Worm (Caenorhabditis elegans) whole organism, late embryonic: ENCODE data around the gene F36H5.17.

Experiments
- C38D4.7 ChIP-seq: fragments of 200-800 bp; sonication (Bioruptor generic); optimal IDR thresholded peaks from 2 replicates; lab custom pipeline; 2018; ENCODE audit warnings: mild to moderate bottlenecking, missing genetic modification characterization, moderate library complexity, missing compliant biosample characterization
- F13H6.1 ChIP-seq: sonication (generic microtip); optimal IDR thresholded peaks from 2 replicates; lab custom pipeline; 2016; ENCODE audit warnings: missing genetic modification characterization, missing compliant biosample characterization
- K02D7.2 ChIP-seq: sonication (generic microtip); optimal IDR thresholded peaks from 2 replicates; lab custom pipeline; 2017; ENCODE audit warnings: mild to moderate bottlenecking, missing genetic modification characterization, missing compliant biosample characterization
- K09A11.1 ChIP-seq: sonication (generic microtip); optimal IDR thresholded peaks from 2 replicates; lab custom pipeline; 2017; ENCODE audit warnings: antibody characterized with exemption, mild to moderate bottlenecking, missing genetic modification characterization, missing compliant biosample characterization; ENCODE audit not compliant: insufficient read depth
- T23F11.4 ChIP-seq: fragments of 200-800 bp; sonication (Bioruptor generic); optimal IDR thresholded peaks from 2 replicates; lab custom pipeline; 2018; ENCODE audit warnings: mild to moderate bottlenecking, missing genetic modification characterization, missing compliant biosample characterization
- Y22D7AL.16 ChIP-seq: sonication (generic microtip); optimal IDR thresholded peaks from 2 replicates; lab custom pipeline; 2016; ENCODE audit warnings: missing genetic modification characterization, missing compliant biosample characterization
- ahr-1 ChIP-seq: sonication (generic microtip); optimal IDR thresholded peaks from 2 replicates; lab custom pipeline; 2016; ENCODE audit warnings: missing genetic modification characterization, missing compliant biosample characterization
- ceh-19 ChIP-seq: fragments of 200-800 bp; sonication (Bioruptor generic); optimal IDR thresholded peaks from 2 replicates; lab custom pipeline; 2018; ENCODE audit warnings: mild to moderate bottlenecking, missing genetic modification characterization, missing compliant biosample characterization
- ceh-22 ChIP-seq: sonication (generic microtip); optimal IDR thresholded peaks from 2 replicates; lab custom pipeline; 2017; ENCODE audit warnings: missing biosample characterization, missing genetic modification characterization
- ceh-24 ChIP-seq: sonication (generic microtip); optimal IDR thresholded peaks from 2 replicates; lab custom pipeline; 2016; ENCODE audit warnings: mild to moderate bottlenecking, missing genetic modification characterization, missing compliant biosample characterization
- ceh-30 ChIP-seq: fragments of 150-350 bp; optimal IDR thresholded peaks from 2 replicates; lab custom pipeline; 2014; ENCODE audit warnings: missing biosample characterization, missing genetic modification characterization
- ceh-31 ChIP-seq: sonication (generic microtip); optimal IDR thresholded peaks from 2 replicates; lab custom pipeline; 2016; ENCODE audit warnings: missing genetic modification characterization, missing compliant biosample characterization
- ceh-9 ChIP-seq: sonication (generic microtip); optimal IDR thresholded peaks from 2 replicates; lab custom pipeline; 2016; ENCODE audit warnings: mild to moderate bottlenecking, missing genetic modification characterization, inconsistent platforms, missing compliant biosample characterization
- che-1 ChIP-seq: sonication (generic microtip); optimal IDR thresholded peaks from 2 replicates; lab custom pipeline; 2016; ENCODE audit warnings: mild to moderate bottlenecking, missing genetic modification characterization, missing compliant biosample characterization
- elt-2 ChIP-seq: sonication (generic microtip); optimal IDR thresholded peaks from 2 replicates; lab custom pipeline; 2016; ENCODE audit warnings: missing genetic modification reagents, missing genetic modification characterization, missing compliant biosample characterization
- elt-4 ChIP-seq: sonication (generic microtip); optimal IDR thresholded peaks from 2 replicates; lab custom pipeline; 2016; ENCODE audit warnings: missing genetic modification characterization, missing compliant biosample characterization
- ets-4 ChIP-seq: sonication (generic microtip); optimal IDR thresholded peaks from 2 replicates; lab custom pipeline; 2016; ENCODE audit warnings: missing genetic modification characterization, missing compliant biosample characterization
- eyg-1 ChIP-seq: sonication (generic microtip); optimal IDR thresholded peaks from 2 replicates; lab custom pipeline; 2016; ENCODE audit warnings: missing genotype, missing genetic modification characterization, missing compliant biosample characterization
- fax-1 ChIP-seq: sonication (generic microtip); optimal IDR thresholded peaks from 2 replicates; lab custom pipeline; 2016; ENCODE audit warnings: missing genotype, missing genetic modification characterization, missing compliant biosample characterization
- fkh-10 ChIP-seq: fragments of 150-350 bp; optimal IDR thresholded peaks from 2 replicates; lab custom pipeline; 2014; ENCODE audit warnings: missing biosample characterization, missing genetic modification reagents, missing genetic modification characterization
- fkh-6 ChIP-seq: sonication (generic microtip); optimal IDR thresholded peaks from 2 replicates; lab custom pipeline; 2016; ENCODE audit warnings: missing genetic modification characterization, missing compliant biosample characterization
- hlh-13 ChIP-seq: fragments of 200-800 bp; sonication (Bioruptor generic); optimal IDR thresholded peaks from 2 replicates; lab custom pipeline; 2018; ENCODE audit warnings: mild to moderate bottlenecking, missing genetic modification characterization, missing compliant biosample characterization
- hlh-30 ChIP-seq: sonication (generic microtip); optimal IDR thresholded peaks from 2 replicates; lab custom pipeline; 2017; ENCODE audit warnings: antibody characterized with exemption, missing genetic modification characterization, missing compliant biosample characterization; ENCODE audit not compliant: insufficient read depth
- hlh-6 ChIP-seq: sonication (generic microtip); optimal IDR thresholded peaks from 2 replicates; lab custom pipeline; 2016; ENCODE audit warnings: missing genotype, missing genetic modification characterization, missing compliant biosample characterization
- hlh-8 ChIP-seq: sonication (generic microtip); optimal IDR thresholded peaks from 2 replicates; lab custom pipeline; 2016; ENCODE audit warnings: missing genotype, missing genetic modification characterization, missing compliant biosample characterization
- lin-11 ChIP-seq: fragments of 200-800 bp; sonication (Bioruptor generic); optimal IDR thresholded peaks from 2 replicates; lab custom pipeline; 2018; ENCODE audit warnings: mild to moderate bottlenecking, missing genetic modification characterization, missing compliant biosample characterization
- mec-3 ChIP-seq: sonication (generic microtip); optimal IDR thresholded peaks from 2 replicates; lab custom pipeline; 2016; ENCODE audit warnings: borderline replicate concordance, missing genetic modification characterization, missing compliant biosample characterization
- nfya-1 ChIP-seq: sonication (generic microtip); optimal IDR thresholded peaks from 2 replicates; lab custom pipeline; 2017; ENCODE audit warnings: missing genetic modification characterization, mild to moderate bottlenecking, missing compliant biosample characterization, antibody characterized with exemption, moderate library complexity
- nhr-11 ChIP-seq: fragments of 150-350 bp; optimal IDR thresholded peaks from 2 replicates; lab custom pipeline; 2014; ENCODE audit warnings: missing biosample characterization, missing genetic modification characterization
- npax-4 ChIP-seq: sonication (generic microtip); optimal IDR thresholded peaks from 2 replicates; lab custom pipeline; 2016; ENCODE audit warnings: missing genetic modification characterization, missing compliant biosample characterization
- odd-2 ChIP-seq: sonication (generic microtip); optimal IDR thresholded peaks from 2 replicates; lab custom pipeline; 2017; ENCODE audit warnings: antibody characterized with exemption, mild to moderate bottlenecking, missing genetic modification characterization, missing compliant biosample characterization
- pax-1 ChIP-seq: fragments of 150-350 bp; optimal IDR thresholded peaks from 2 replicates; lab custom pipeline; 2014; ENCODE audit warnings: missing biosample characterization, missing genetic modification characterization
- pha-2 ChIP-seq: sonication (generic microtip); optimal IDR thresholded peaks from 2 replicates; lab custom pipeline; 2017; ENCODE audit warnings: mild to moderate bottlenecking, missing genetic modification characterization, missing compliant biosample characterization
- pros-1 ChIP-seq: fragments of 150-350 bp; optimal IDR thresholded peaks from 2 replicates; lab custom pipeline; 2014; ENCODE audit warnings: missing biosample characterization, missing genetic modification reagents, missing genetic modification characterization
- ref-2 ChIP-seq: sonication (generic microtip); optimal IDR thresholded peaks from 2 replicates; lab custom pipeline; 2016; ENCODE audit warnings: missing genetic modification characterization, missing compliant biosample characterization
- rnt-1 ChIP-seq: sonication (generic microtip); optimal IDR thresholded peaks from 2 replicates; lab custom pipeline; 2016; ENCODE audit warnings: missing genetic modification characterization, missing compliant biosample characterization
- sdc-2 ChIP-seq: sonication (generic microtip); optimal IDR thresholded peaks from 2 replicates; lab custom pipeline; 2016; ENCODE audit warnings: missing genotype, missing genetic modification characterization, missing compliant biosample characterization
- unc-3 ChIP-seq, 2 experiments: fragments of 200-800 bp in 1 of 2; sonication (Bioruptor generic) in 1 of 2; sonication (generic microtip) in 1 of 2; conservative IDR thresholded peaks in 1 of 2; optimal IDR thresholded peaks in 1 of 2; 2 replicates each; pipeline versions ENCODE4 v1.3.6 to Lab custom; 2016 to 2022; ENCODE audit warnings: missing compliant biosample characterization in 2 of 2, missing genetic modification characterization in 2 of 2, missing genetic modification reagents in 1 of 2
- unc-42 ChIP-seq: sonication (generic microtip); optimal IDR thresholded peaks from 2 replicates; lab custom pipeline; 2016; ENCODE audit warnings: missing genotype, missing genetic modification characterization, missing compliant biosample characterization
- unc-55 ChIP-seq: sonication (generic microtip); optimal IDR thresholded peaks from 2 replicates; lab custom pipeline; 2017; ENCODE audit warnings: missing biosample characterization, missing genetic modification reagents, missing genetic modification characterization
- unc-86 ChIP-seq: sonication (generic microtip); optimal IDR thresholded peaks from 2 replicates; lab custom pipeline; 2016; ENCODE audit warnings: missing genetic modification characterization, missing compliant biosample characterization
- zip-5 ChIP-seq: sonication (generic microtip); optimal IDR thresholded peaks from 2 replicates; lab custom pipeline; 2016; ENCODE audit warnings: missing genetic modification characterization, missing compliant biosample characterization
- ztf-16 ChIP-seq: sonication (generic microtip); optimal IDR thresholded peaks from 2 replicates; lab custom pipeline; 2017; ENCODE audit warnings: missing genetic modification characterization, missing compliant biosample characterization

F36H5.17 gene

DNA sequence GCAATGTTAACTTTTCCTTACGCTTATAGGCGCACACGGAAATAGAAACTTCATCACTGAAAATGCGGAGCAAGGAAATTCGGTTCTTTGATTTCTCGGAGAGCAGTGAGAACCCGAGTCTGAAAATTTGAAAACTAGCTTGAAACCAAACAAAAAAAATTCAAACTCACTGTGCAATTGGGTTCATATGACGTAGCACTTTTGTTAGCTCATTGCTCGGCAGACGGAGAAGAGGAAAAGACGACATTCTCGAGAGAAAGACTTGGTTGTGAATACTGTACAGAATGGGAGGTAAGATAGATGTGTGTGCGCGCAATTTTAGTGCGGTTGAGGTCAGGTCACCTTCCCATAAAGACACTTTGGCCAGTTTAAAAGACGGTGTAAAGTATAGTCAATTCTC, 5.6 kb downstream of the F36H5.17 start, which contains the start of the genes F36H5.13 and F36H5.8:
TSS of gene F36H5.13 (minus strand) at position 101 of the 400 bp plus-strand sequence.
TSS of gene F36H5.8 (minus strand) at position 274 of the 400 bp plus-strand sequence.
- no peak for TF ChIP-seq nhr-11 (tag; lab: Kevin White, UChicago)
- TF ChIP-seq K02D7.2 (tag; lab: Kevin White, UChicago), result no peak
- TF ChIP-seq pax-1, result no peak
- no peak for TF ChIP-seq elt-2 (tag; lab: Kevin White, UChicago)
- no peak for TF ChIP-seq ceh-24
- TF ChIP-seq mec-3, result no peak
- no peak for TF ChIP-seq eyg-1 (tag; lab: Kevin White, UChicago)
- no peak for TF ChIP-seq unc-55
- TF ChIP-seq hlh-6 (tag; lab: Kevin White, UChicago), result no peak
- no peak for TF ChIP-seq ceh-9 (tag; lab: Kevin White, UChicago)
- no peak for TF ChIP-seq zip-5 (tag; lab: Kevin White, UChicago)

DNA sequence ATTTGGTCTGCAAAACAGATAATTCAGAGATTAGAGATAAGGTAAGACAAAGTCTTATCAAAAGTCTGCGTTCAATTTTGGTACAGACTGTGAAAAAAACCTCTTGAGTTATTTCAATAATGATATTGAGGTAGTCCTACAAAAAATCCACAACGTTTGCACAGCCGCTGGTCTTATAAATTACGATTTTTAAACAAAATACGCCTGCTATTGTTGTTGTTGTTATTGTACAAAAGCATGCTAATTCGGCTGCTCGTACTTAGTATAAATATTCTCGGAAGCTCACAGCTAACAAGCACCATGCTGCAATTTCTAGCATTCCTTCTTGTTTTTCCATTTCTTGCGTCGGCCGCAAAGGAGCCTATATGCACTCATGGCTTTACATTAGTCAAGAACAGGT, 11.8 kb downstream of the F36H5.17 start, which contains the start of gene clec-19:
TSS of gene clec-19 (plus strand) at position 301 of the 400 bp plus-strand sequence.
- TF ChIP-seq fkh-10 (GFP tag; lab: Kevin White, UChicago) (no peak), odd-2 (tag; lab: Kevin White, UChicago) (no peak), che-1 (no peak), ahr-1 (no peak), hlh-13 (GFP tag; lab: Kevin White, UChicago) (no peak), ceh-9 (tag; lab: Kevin White, UChicago) (no peak), mec-3 (no peak), npax-4 (no peak)
- TF ChIP-seq, all 69 proteins: peak for 0

- TF ChIP-seq nhr-11 (tag; lab: Kevin White, UChicago), result no peak
- TF ChIP-seq T23F11.4 (GFP tag; lab: Kevin White, UChicago), result no peak
- no peak for TF ChIP-seq rnt-1 (tag; lab: Kevin White, UChicago)
- TF ChIP-seq hlh-6 (tag; lab: Kevin White, UChicago), result no peak
- no peak for TF ChIP-seq lin-11
- TF ChIP-seq ztf-16 (tag; lab: Kevin White, UChicago), result no peak
- no peak for TF ChIP-seq nfya-1 (tag; lab: Kevin White, UChicago)
- TF ChIP-seq C38D4.7, result no peak
- TF ChIP-seq fkh-6 (tag; lab: Kevin White, UChicago), result no peak
- TF ChIP-seq pha-2 (tag; lab: Kevin White, UChicago), result no peak
- TF ChIP-seq hlh-8 (tag; lab: Kevin White, UChicago), result no peak
- TF ChIP-seq mec-3, result no peak
- TF ChIP-seq elt-4, result no peak
- no peak for TF ChIP-seq Y22D7AL.16
- TF ChIP-seq unc-3 (GFP tag; conservative IDR thresholded peaks at IDR 0.05; lab: Robert Waterston, UW), result no peak
- TF ChIP-seq unc-3 (tag; optimal IDR thresholded peaks at IDR 0.05; lab: Kevin White, UChicago), result no peak
- no peak for TF ChIP-seq ceh-9 (tag; lab: Kevin White, UChicago)
- TF ChIP-seq ahr-1, result no peak
These were observed 13.4 kb downstream of the F36H5.17 start, which contains the start of gene F36H5.12 for ce11 chrII:1742535-1742934. Gene F36H5.12, plus strand, starts transcription at chrII:1742835.

- no peak for TF ChIP-seq F13H6.1 (tag; lab: Kevin White, UChicago)
- no peak for TF ChIP-seq sdc-2 (tag; lab: Kevin White, UChicago)
- no peak for TF ChIP-seq C38D4.7
- TF ChIP-seq, all 69 proteins: peak for 0
These were observed 14.7 kb downstream of the F36H5.17 start, which contains the start of gene K07G6.1 for ce11 chrII:1741248-1741647. Gene K07G6.1, plus strand, starts transcription at chrII:1741548.

DNA sequence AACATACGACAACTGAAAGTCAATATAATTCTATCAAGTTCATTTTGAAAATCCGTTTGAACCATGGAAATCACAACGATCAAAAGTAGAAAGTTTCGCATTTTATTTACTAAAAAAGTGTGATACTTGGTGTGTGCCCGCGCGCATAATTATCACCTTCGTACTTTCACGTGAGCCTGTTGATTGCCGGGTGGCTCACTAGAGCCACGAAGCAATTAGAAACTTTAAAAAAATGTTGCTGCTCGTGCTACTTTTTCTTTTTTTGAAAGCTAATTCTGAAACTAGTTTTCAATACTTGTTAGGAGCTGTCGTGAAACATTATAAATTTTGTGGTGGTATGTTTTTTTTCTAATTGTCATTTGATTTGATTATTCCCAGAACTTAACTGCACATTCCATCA, 17.1 kb downstream of the F36H5.17 start, which contains the start of the genes irld-9 and irld-33:
TSS of gene irld-9 (minus strand) at position 101 of the 400 bp plus-strand sequence.
TSS of gene irld-33 (plus strand) at position 209 of the 400 bp plus-strand sequence.
- TF ChIP-seq ceh-9 (tag; lab: Kevin White, UChicago), result no peak
- TF ChIP-seq unc-42 (tag; lab: Kevin White, UChicago), result no peak
- TF ChIP-seq unc-86 (tag; lab: Kevin White, UChicago), result no peak
- no peak for TF ChIP-seq ceh-30 (tag; lab: Kevin White, UChicago)
- no peak for TF ChIP-seq pros-1 (tag; lab: Kevin White, UChicago)
- no peak for TF ChIP-seq che-1
- TF ChIP-seq hlh-30 (tag; lab: Kevin White, UChicago), result no peak
- no peak for TF ChIP-seq elt-2 (tag; lab: Kevin White, UChicago)
- no peak for TF ChIP-seq ref-2
- no peak for TF ChIP-seq K09A11.1
- TF ChIP-seq ceh-24, result no peak
- TF ChIP-seq T23F11.4 (GFP tag; lab: Kevin White, UChicago), result no peak
- no peak for TF ChIP-seq ceh-22 (tag; lab: Kevin White, UChicago)
- TF ChIP-seq zip-5 (tag; lab: Kevin White, UChicago), result no peak
- no peak for TF ChIP-seq fax-1
- no peak for TF ChIP-seq ceh-19
- no peak for TF ChIP-seq ets-4 (tag; lab: Kevin White, UChicago)
- no peak for TF ChIP-seq ceh-31 (tag; lab: Kevin White, UChicago)
- no peak for TF ChIP-seq C38D4.7
- TF ChIP-seq, all 69 proteins: peak for 0
